Worm (Caenorhabditis elegans) whole organism, L1 larva: ENCODE measurements around the gene zipt-2.3.

Source experiments
- C04F5.9 ChIP-seq: sonication (generic microtip); optimal IDR thresholded peaks from 2 replicates; lab custom pipeline; 2016; ENCODE audit warnings: missing genetic modification characterization, missing compliant biosample characterization
- C34B4.2 ChIP-seq: sonication (generic microtip); optimal IDR thresholded peaks from 2 replicates; lab custom pipeline; 2017; ENCODE audit warnings: mild to moderate bottlenecking, missing genetic modification characterization, missing compliant biosample characterization
- F16B12.6 ChIP-seq: fragments of 150-350 bp; optimal IDR thresholded peaks from 2 replicates; lab custom pipeline; 2014; ENCODE audit warnings: missing biosample characterization, missing genetic modification characterization
- Y116A8C.19 ChIP-seq: sonication (generic microtip); optimal IDR thresholded peaks from 2 replicates; lab custom pipeline; 2016; ENCODE audit warnings: missing compliant biosample characterization, missing genetic modification characterization, borderline replicate concordance
- aha-1 ChIP-seq: fragments of 150-350 bp; optimal IDR thresholded peaks from 2 replicates; lab custom pipeline; 2014; ENCODE audit warnings: missing biosample characterization, missing genetic modification characterization
- aly-2 ChIP-seq: fragments of 150-350 bp; optimal IDR thresholded peaks from 2 replicates; lab custom pipeline; 2014; ENCODE audit warnings: missing biosample characterization, missing genetic modification characterization
- ama-1 ChIP-seq: fragments of 150-350 bp; optimal IDR thresholded peaks from 2 replicates; lab custom pipeline; 2014
- blmp-1 ChIP-seq: fragments of 150-350 bp; optimal IDR thresholded peaks from 2 replicates; lab custom pipeline; 2014; ENCODE audit warnings: missing biosample characterization, missing genetic modification characterization
- ceh-8 ChIP-seq: fragments of 200-800 bp; sonication (Bioruptor generic); optimal IDR thresholded peaks from 2 replicates; lab custom pipeline; 2018; ENCODE audit warnings: mild to moderate bottlenecking, missing genetic modification characterization, moderate library complexity, missing compliant biosample characterization
- ceh-82 ChIP-seq, 3 experiments: fragments of 150-350 bp in 1 of 3; sonication (generic microtip) in 2 of 3; optimal IDR thresholded peaks; 2 replicates each; lab custom pipeline; 2014 to 2017; ENCODE audit warnings: missing biosample characterization in 3 of 3, missing genetic modification characterization in 3 of 3
- ceh-88 ChIP-seq: fragments of 200-800 bp; sonication (Bioruptor generic); IDR thresholded peaks from 2 replicates; pipeline ENCODE4 v1.3.6; 2022; ENCODE audit warnings: missing genetic modification characterization, missing compliant biosample characterization
- ces-1 ChIP-seq: fragments of 150-350 bp; optimal IDR thresholded peaks from 2 replicates; lab custom pipeline; 2014; ENCODE audit warnings: missing biosample characterization, missing genetic modification reagents, missing genetic modification characterization
- dpl-1 ChIP-seq, 3 experiments: fragments of 150-350 bp in 2 of 3; sonication (generic microtip) in 1 of 3; optimal IDR thresholded peaks; 2 replicates each; lab custom pipeline; 2014 to 2017; ENCODE audit warnings: missing biosample characterization in 3 of 3, missing genetic modification characterization in 3 of 3, missing genetic modification reagents in 3 of 3
- dsc-1 ChIP-seq: sonication (generic microtip); optimal IDR thresholded peaks from 2 replicates; lab custom pipeline; 2016; ENCODE audit warnings: mild to moderate bottlenecking, missing genetic modification characterization, missing compliant biosample characterization
- efl-1 ChIP-seq, 4 experiments: fragments of 150-350 bp; optimal IDR thresholded peaks in 3 of 4; peaks in 1 of 4; 1 replicate in 1 of 4; 2 replicates in 3 of 4; lab custom pipeline; 2014; ENCODE audit warnings: missing biosample characterization in 2 of 4, missing genetic modification characterization in 2 of 4, missing genetic modification reagents in 2 of 4
- efl-3 ChIP-seq: fragments of 200-800 bp; sonication (Bioruptor generic); optimal IDR thresholded peaks from 2 replicates; lab custom pipeline; 2018; ENCODE audit warnings: mild to moderate bottlenecking, missing genetic modification characterization, missing compliant biosample characterization
- elt-2 ChIP-seq: sonication (generic microtip); optimal IDR thresholded peaks from 2 replicates; lab custom pipeline; 2016; ENCODE audit warnings: missing genetic modification characterization, mild to moderate bottlenecking, inconsistent platforms, missing compliant biosample characterization, missing genetic modification reagents
- fkh-4 ChIP-seq: sonication (generic microtip); optimal IDR thresholded peaks from 2 replicates; lab custom pipeline; 2016; ENCODE audit warnings: missing compliant biosample characterization, missing genetic modification characterization, borderline replicate concordance
- fkh-8 ChIP-seq: sonication (generic microtip); optimal IDR thresholded peaks from 2 replicates; lab custom pipeline; 2016; ENCODE audit warnings: mild to moderate bottlenecking, missing genetic modification characterization, missing compliant biosample characterization
- fos-1 ChIP-seq: fragments of 150-350 bp; optimal IDR thresholded peaks from 2 replicates; lab custom pipeline; 2014; ENCODE audit warnings: missing biosample characterization, missing genetic modification characterization
- irx-1 ChIP-seq: sonication (generic microtip); optimal IDR thresholded peaks from 2 replicates; lab custom pipeline; 2016; ENCODE audit warnings: missing genetic modification characterization, missing compliant biosample characterization
- lin-14 ChIP-seq: fragments of 200-800 bp; sonication (Bioruptor generic); optimal IDR thresholded peaks from 2 replicates; lab custom pipeline; 2018; ENCODE audit warnings: mild to moderate bottlenecking, missing genetic modification characterization, moderate library complexity, missing compliant biosample characterization
- lin-35 ChIP-seq, 2 experiments: fragments of 150-350 bp; optimal IDR thresholded peaks; 2 replicates each; lab custom pipeline; 2014; ENCODE audit warnings: missing biosample characterization in 2 of 2, missing genetic modification characterization in 2 of 2, missing genetic modification reagents in 2 of 2
- lin-39 ChIP-seq: fragments of 150-350 bp; optimal IDR thresholded peaks from 2 replicates; lab custom pipeline; 2014; ENCODE audit warnings: missing biosample characterization, missing genetic modification reagents, missing genetic modification characterization
- lir-3 ChIP-seq: sonication (generic microtip); optimal IDR thresholded peaks from 2 replicates; lab custom pipeline; 2016; ENCODE audit warnings: mild to moderate bottlenecking, missing genetic modification characterization, moderate library complexity, missing compliant biosample characterization; ENCODE audit not compliant: poor library complexity
- mdl-1 ChIP-seq, 2 experiments: fragments of 150-350 bp; optimal IDR thresholded peaks; 2 replicates each; lab custom pipeline; 2014 to 2017; ENCODE audit warnings: missing biosample characterization in 2 of 2, missing genetic modification characterization in 2 of 2, inconsistent platforms in 1 of 2
- mef-2 ChIP-seq: fragments of 150-350 bp; optimal IDR thresholded peaks from 2 replicates; lab custom pipeline; 2014; ENCODE audit warnings: missing biosample characterization, missing genetic modification characterization
- mep-1 ChIP-seq: fragments of 150-350 bp; optimal IDR thresholded peaks from 2 replicates; lab custom pipeline; 2014; ENCODE audit warnings: missing biosample characterization, missing genetic modification characterization
- nhr-11 ChIP-seq: fragments of 150-350 bp; optimal IDR thresholded peaks from 2 replicates; lab custom pipeline; 2014; ENCODE audit warnings: missing biosample characterization, missing genetic modification characterization
- nhr-12 ChIP-seq: sonication (generic microtip); optimal IDR thresholded peaks from 2 replicates; lab custom pipeline; 2017; ENCODE audit warnings: missing biosample characterization, missing genetic modification characterization
- nhr-19 ChIP-seq: fragments of 200-800 bp; sonication (Bioruptor generic); conservative IDR thresholded peaks from 2 replicates; pipeline ENCODE4 v1.3.6; 2022; ENCODE audit warnings: missing genetic modification characterization, missing compliant biosample characterization
- nhr-71 ChIP-seq: sonication (generic microtip); optimal IDR thresholded peaks from 2 replicates; lab custom pipeline; 2016; ENCODE audit warnings: mild to moderate bottlenecking, missing genetic modification characterization, moderate library complexity, missing compliant biosample characterization
- nhr-84 ChIP-seq: sonication (generic microtip); optimal IDR thresholded peaks from 2 replicates; lab custom pipeline; 2017; ENCODE audit warnings: missing biosample characterization, missing genetic modification characterization
- nhr-85 ChIP-seq: sonication (generic microtip); peaks from one replicate; lab custom pipeline; 2016; ENCODE audit warnings: missing genetic modification characterization, inconsistent platforms, missing compliant biosample characterization
- pag-3 ChIP-seq: sonication (generic microtip); optimal IDR thresholded peaks from 2 replicates; lab custom pipeline; 2017; ENCODE audit warnings: missing genetic modification characterization, mild to moderate bottlenecking, missing compliant biosample characterization, antibody characterized with exemption, borderline replicate concordance; ENCODE audit not compliant: insufficient read depth
- pax-3 ChIP-seq: fragments of 200-800 bp; sonication (Bioruptor generic); optimal IDR thresholded peaks from 2 replicates; lab custom pipeline; 2018; ENCODE audit warnings: mild to moderate bottlenecking, missing genetic modification characterization, moderate library complexity, missing compliant biosample characterization
- pqm-1 ChIP-seq: sonication (generic microtip); optimal IDR thresholded peaks from 3 replicates; lab custom pipeline; 2017; ENCODE audit warnings: missing biosample characterization, missing genetic modification characterization
- rnt-1 ChIP-seq: sonication (generic microtip); optimal IDR thresholded peaks from 2 replicates; lab custom pipeline; 2016; ENCODE audit warnings: mild to moderate bottlenecking, missing genetic modification characterization, moderate library complexity, missing compliant biosample characterization
- snu-23 ChIP-seq: sonication (generic microtip); optimal IDR thresholded peaks from 2 replicates; lab custom pipeline; 2016; ENCODE audit warnings: missing genetic modification characterization, missing compliant biosample characterization
- sox-4 ChIP-seq: sonication (generic microtip); optimal IDR thresholded peaks from 2 replicates; lab custom pipeline; 2016; ENCODE audit warnings: missing genetic modification characterization, missing compliant biosample characterization
- sptf-1 ChIP-seq: fragments of 150-350 bp; optimal IDR thresholded peaks from 2 replicates; lab custom pipeline; 2014; ENCODE audit warnings: missing biosample characterization, missing genetic modification characterization
- sup-37 ChIP-seq: fragments of 200-800 bp; sonication (Bioruptor generic); optimal IDR thresholded peaks from 2 replicates; lab custom pipeline; 2018; ENCODE audit warnings: mild to moderate bottlenecking, missing genetic modification characterization, missing compliant biosample characterization
- tbx-2 ChIP-seq: sonication (generic microtip); optimal IDR thresholded peaks from 2 replicates; lab custom pipeline; 2016; ENCODE audit warnings: missing genetic modification characterization, missing compliant biosample characterization
- tlp-1 ChIP-seq: fragments of 150-350 bp; optimal IDR thresholded peaks from 2 replicates; lab custom pipeline; 2014; ENCODE audit warnings: missing biosample characterization, missing genetic modification characterization
- unc-130 ChIP-seq: fragments of 150-350 bp; optimal IDR thresholded peaks from 2 replicates; lab custom pipeline; 2017; ENCODE audit warnings: missing biosample characterization, missing genetic modification characterization, inconsistent platforms
- unc-62 ChIP-seq: fragments of 150-350 bp; optimal IDR thresholded peaks from 2 replicates; lab custom pipeline; 2014; ENCODE audit warnings: missing biosample characterization, missing genetic modification reagents, missing genetic modification characterization
- unc-98 ChIP-seq: fragments of 200-800 bp; sonication (Bioruptor generic); IDR thresholded peaks from 2 replicates; pipeline ENCODE4 v1.3.6; 2022; ENCODE audit warnings: missing genetic modification characterization, missing compliant biosample characterization
- xbp-1 ChIP-seq: sonication (generic microtip); optimal IDR thresholded peaks from 2 replicates; lab custom pipeline; 2016; ENCODE audit warnings: missing genetic modification characterization, missing compliant biosample characterization
- zip-4 ChIP-seq: fragments of 200-800 bp; sonication (Bioruptor generic); optimal IDR thresholded peaks from 2 replicates; lab custom pipeline; 2018; ENCODE audit warnings: mild to moderate bottlenecking, missing genetic modification characterization, moderate library complexity, missing compliant biosample characterization
- ztf-11 ChIP-seq, 2 experiments: sonication (generic microtip); optimal IDR thresholded peaks; 2 replicates each; lab custom pipeline; 2016 to 2017; ENCODE audit warnings: missing genetic modification characterization in 2 of 2, missing biosample characterization in 1 of 2, missing compliant biosample characterization in 1 of 2

The zipt-2.3 gene

ce11 chrII:13739423-13739822 is 23.7 kb upstream of the zipt-2.3 start (continued):
- TF ChIP-seq nhr-71 (tag; lab: Kevin White, UChicago) (no peak), zip-4 (GFP tag; lab: Kevin White, UChicago) (no peak), nhr-12 (tag; lab: Kevin White, UChicago) (no peak), pax-3 (no peak), ztf-11 (tag; optimal IDR thresholded peaks at IDR 0.05; lab: Kevin White, UChicago) (no peak), ceh-82 (tag; optimal IDR thresholded peaks at IDR 0.05; lab: Kevin White, UChicago) (no peak), unc-130 (tag; lab: Kevin White, UChicago) (peak; percentile 0), nhr-84 (tag; lab: Kevin White, UChicago) (no peak), fos-1 (no peak), irx-1 (tag; lab: Kevin White, UChicago) (no peak), aly-2 (tag; lab: Kevin White, UChicago) (no peak), unc-98 (GFP tag; lab: Robert Waterston, UW) (no peak), dpl-1 (GFP tag; optimal IDR thresholded peaks at IDR 0.05; lab: Kevin White, UChicago) (peak in 1 of 3 experiments; percentile 16), lin-14 (GFP tag; lab: Kevin White, UChicago) (no peak), ceh-88 (no peak), lir-3 (tag; lab: Kevin White, UChicago) (no peak), pag-3 (tag; lab: Kevin White, UChicago) (no peak), blmp-1 (tag; lab: Kevin White, UChicago) (no peak), fkh-8 (tag; lab: Kevin White, UChicago) (no peak), fkh-4 (tag; lab: Kevin White, UChicago) (no peak), F16B12.6 (tag; lab: Kevin White, UChicago) (no peak), nhr-85 (tag; lab: Kevin White, UChicago) (peak; percentile 11), C34B4.2 (tag; lab: Kevin White, UChicago) (no peak), Y116A8C.19 (tag; lab: Kevin White, UChicago) (no peak), snu-23 (no peak), ceh-8 (GFP tag; lab: Kevin White, UChicago) (no peak), rnt-1 (tag; lab: Kevin White, UChicago) (no peak), pqm-1 (tag; lab: Kevin White, UChicago) (no peak), lin-39 (no peak), C04F5.9 (no peak), sox-4 (tag; lab: Kevin White, UChicago) (no peak), nhr-19 (GFP tag; lab: Robert Waterston, UW) (no peak), nhr-11 (tag; lab: Kevin White, UChicago) (no peak), mef-2 (no peak), elt-2 (tag; lab: Kevin White, UChicago) (no peak), sup-37 (GFP tag; lab: Kevin White, UChicago) (no peak), ces-1 (GFP tag; lab: Kevin White, UChicago) (no peak), efl-3 (GFP tag; lab: Kevin White, UChicago) (no peak), tlp-1 (tag; lab: Kevin White, UChicago) (no peak), aha-1 (no peak), ama-1 (no peak)
- TF ChIP-seq, all 84 proteins: peak for 8

DNA sequence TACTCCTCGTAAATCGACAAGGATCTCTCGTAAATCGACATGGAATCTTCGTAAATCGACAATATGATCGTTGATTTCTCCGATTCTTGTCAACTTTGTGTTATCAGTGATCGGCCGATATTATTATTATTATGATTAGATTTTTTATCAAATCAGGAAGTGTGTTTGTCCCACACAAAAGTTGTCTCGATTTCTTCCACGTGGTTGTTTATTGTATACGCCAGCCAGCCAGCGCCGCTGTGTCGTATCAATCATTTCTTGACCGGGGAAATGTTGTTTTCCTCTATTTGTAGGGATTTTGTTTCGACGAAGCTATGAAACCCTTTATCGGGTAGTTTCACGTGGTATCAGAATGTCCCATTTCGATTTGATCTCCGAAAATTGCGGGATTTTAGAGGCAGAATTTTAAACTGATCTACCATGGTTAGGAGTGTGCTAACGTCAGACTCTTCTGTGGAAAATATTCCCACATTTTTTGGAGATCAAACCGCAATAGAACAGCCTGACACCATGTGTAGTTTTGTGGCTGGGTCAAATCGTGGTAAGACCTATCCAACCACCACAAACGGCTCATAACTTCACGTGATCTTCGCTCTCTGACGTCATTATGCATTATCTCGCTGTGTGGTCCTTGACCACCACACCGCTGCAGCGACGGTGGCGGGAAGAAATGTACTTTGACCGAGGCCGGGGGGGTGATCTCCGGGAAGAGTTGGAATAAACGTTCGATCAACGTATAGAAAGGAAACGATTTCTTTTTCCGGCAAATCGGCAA is 22.3 kb upstream of the zipt-2.3 start:
- TF ChIP-seq dsc-1 (no peak), tbx-2 (tag; lab: Kevin White, UChicago) (peak; percentile 43), lin-14 (GFP tag; lab: Kevin White, UChicago) (peak; percentile 66), nhr-85 (tag; lab: Kevin White, UChicago) (peak; percentile 88), xbp-1 (tag; lab: Kevin White, UChicago) (no peak), efl-1 (optimal IDR thresholded peaks at IDR 0.05; lab: Kevin White, UChicago) (no peak), efl-1 (GFP tag; optimal IDR thresholded peaks at IDR 0.05 in 1 of 2; lab: Kevin White, UChicago) (no peak), unc-98 (GFP tag; lab: Robert Waterston, UW) (no peak), mdl-1 (tag; optimal IDR thresholded peaks at IDR 0.05; lab: Kevin White, UChicago) (peak in 1 of 2 experiments; percentile 66), ceh-8 (GFP tag; lab: Kevin White, UChicago) (no peak), sptf-1 (tag; lab: Kevin White, UChicago) (no peak), unc-62 (GFP tag; lab: Kevin White, UChicago) (no peak), mep-1 (tag; lab: Kevin White, UChicago) (no peak), blmp-1 (tag; lab: Kevin White, UChicago) (peak; percentile 75), lin-35 (GFP tag; optimal IDR thresholded peaks at IDR 0.05; lab: Kevin White, UChicago) (peak in 1 of 2 experiments; percentile 18), nhr-71 (tag; lab: Kevin White, UChicago) (peak; percentile 58), Y116A8C.19 (tag; lab: Kevin White, UChicago) (no peak), aly-2 (tag; lab: Kevin White, UChicago) (no peak), snu-23 (peak; percentile 10)
